Fruit fly (Drosophila melanogaster): ENCODE measurements around the gene Jon99Ci.
"Not testable (repeated sequence)": the region's sequence is repeated elsewhere in the genome, so short reads cannot be mapped to it uniquely, and the experiment has no call there.

Jon99Ci gene

dm6 chr3R:29926089-29926488 lies at the start of gene Jon99Ci:
Gene Jon99Ci (minus strand): TSS chr3R:29926189.
- TF ChIP-seq noc (tag; optimal IDR thresholded peaks at IDR 0.05): peak; percentile 42

dm6 chr3R:29969347-29969746 lies 43.4 kb upstream of the Jon99Ci start, which contains the start of gene TkR99D:
Gene TkR99D (minus strand): TSS chr3R:29969447.
- TF ChIP-seq noc (tag; optimal IDR thresholded peaks at IDR 0.05): no peak

DNA sequence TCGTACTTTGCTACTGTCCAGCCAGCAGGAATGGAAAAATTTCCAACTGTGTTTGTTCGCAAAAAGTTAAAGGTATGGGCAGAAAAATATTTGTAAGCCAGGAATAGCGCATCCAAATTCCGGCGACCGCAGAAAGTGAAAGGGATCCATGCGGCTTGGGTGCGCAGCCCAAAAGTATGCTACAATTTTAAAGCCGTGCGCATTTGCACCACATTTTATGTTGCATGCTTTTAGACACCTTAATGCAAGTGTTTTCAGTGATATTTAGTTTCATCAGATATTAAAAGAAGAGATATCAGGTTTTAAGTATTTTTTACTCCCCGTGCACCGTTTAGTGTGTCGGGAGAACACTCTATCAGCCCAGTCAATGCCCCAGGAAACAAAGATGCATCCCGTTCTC lies 37.1 kb upstream of the Jon99Ci start:
- TF ChIP-seq noc (tag; optimal IDR thresholded peaks at IDR 0.05): no peak

dm6 chr3R:29959329-29959728 lies 33.3 kb upstream of the Jon99Ci start:
- no peak for TF ChIP-seq noc (tag; optimal IDR thresholded peaks at IDR 0.05)

DNA sequence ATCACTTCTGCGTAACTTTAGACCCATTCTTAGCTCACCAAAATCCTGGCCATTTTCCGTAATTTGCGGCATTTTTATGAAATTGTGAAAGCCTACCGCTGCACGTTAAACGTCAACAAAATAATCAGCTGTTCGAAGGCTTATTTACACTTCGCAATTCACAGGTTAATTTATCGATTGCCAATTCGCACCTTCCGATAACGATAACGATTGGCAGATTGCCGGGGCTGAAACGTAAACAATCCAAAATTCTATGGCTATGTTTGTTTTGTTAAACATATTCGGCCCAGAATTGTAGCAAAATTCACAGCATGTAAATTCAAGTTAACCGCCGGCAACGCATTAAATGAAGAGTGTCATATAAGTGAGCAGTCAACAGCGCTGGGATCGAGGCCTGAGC lies 9.8 kb upstream of the Jon99Ci start, which contains the start of the genes eIF2Balpha and Vps13B:
Gene eIF2Balpha (minus strand): TSS at position 133 of the 400 bp plus-strand sequence.
Gene Vps13B (plus strand): TSS at position 223 of the 400 bp plus-strand sequence.
- no peak for TF ChIP-seq noc (tag; optimal IDR thresholded peaks at IDR 0.05)

DNA sequence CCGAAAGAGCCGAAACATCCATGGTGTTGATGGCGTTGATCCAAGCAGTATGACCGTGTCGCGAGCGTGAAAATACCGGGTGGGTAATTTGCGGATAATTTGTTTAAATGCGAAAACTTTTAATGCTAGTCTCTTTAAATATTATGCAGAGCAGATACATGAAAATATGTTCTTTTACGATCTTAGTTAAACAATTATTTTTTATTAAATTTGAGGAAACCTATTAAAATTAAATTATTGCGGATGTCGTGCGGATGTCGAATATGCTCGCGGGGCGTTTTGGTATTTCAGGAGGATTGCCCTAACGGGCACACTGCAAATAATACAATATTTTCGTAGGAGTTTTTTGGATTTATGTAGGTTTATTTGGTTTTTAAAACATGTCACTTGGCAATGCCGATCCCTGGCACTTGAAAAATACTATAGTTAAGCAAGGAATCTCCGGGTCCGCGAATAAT lies 7.0 kb upstream of the Jon99Ci start, which contains the start of the genes Cog7, CG42557 and CG42558:
Gene Cog7 (minus strand): TSS at position 51 of the 458 bp plus-strand sequence.
Gene CG42557 (plus strand): TSS at position 281 of the 458 bp plus-strand sequence.
Gene CG42558 (plus strand): TSS at position 281 of the 458 bp plus-strand sequence.
- TF ChIP-seq noc (tag; optimal IDR thresholded peaks at IDR 0.05): no peak

DNA sequence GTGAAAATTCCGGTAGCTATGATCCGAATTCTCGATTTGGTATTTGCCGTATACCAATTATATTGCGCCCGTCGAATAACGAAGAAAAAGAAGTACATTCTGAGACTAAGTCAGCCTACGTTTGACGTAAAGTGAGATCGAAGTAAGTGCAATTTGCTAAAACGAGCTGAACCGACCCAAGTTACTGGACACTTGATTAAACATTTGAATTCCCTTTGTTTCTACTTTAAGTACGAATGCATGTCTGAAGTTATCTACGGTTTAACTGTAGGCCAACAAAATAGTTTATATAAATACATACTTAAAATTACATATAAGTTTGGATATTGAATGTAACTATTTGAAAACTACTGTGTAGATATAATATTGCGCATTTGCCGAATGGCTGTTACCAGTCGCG lies 4.3 kb upstream of the Jon99Ci start, which contains the start of gene alpha-Man-Ic:
Gene alpha-Man-Ic (minus strand): TSS at position 101 of the 400 bp plus-strand sequence.
- TF ChIP-seq noc (tag; optimal IDR thresholded peaks at IDR 0.05): no peak

- no peak for TF ChIP-seq noc (tag; optimal IDR thresholded peaks at IDR 0.05)
Measured at dm6 chr3R:29926955-29927354, 966 bp upstream of the Jon99Ci start, which contains the start of gene CG15522. Gene CG15522 (plus strand): TSS chr3R:29927255.

- peak; percentile 87 for TF ChIP-seq noc (tag; optimal IDR thresholded peaks at IDR 0.05)
Measured at dm6 chr3R:29924515-29924914, 1.5 kb downstream of the Jon99Ci start, which contains the start of gene Jon99Cii. Gene Jon99Cii (minus strand): TSS chr3R:29924615.

- TF ChIP-seq noc (tag; optimal IDR thresholded peaks at IDR 0.05): not testable (repeated sequence)
Measured at dm6 chr3R:29921916-29922315, 4.1 kb downstream of the Jon99Ci start, which contains the start of gene Jon99Ciii. Gene Jon99Ciii (plus strand): TSS chr3R:29922216.

DNA sequence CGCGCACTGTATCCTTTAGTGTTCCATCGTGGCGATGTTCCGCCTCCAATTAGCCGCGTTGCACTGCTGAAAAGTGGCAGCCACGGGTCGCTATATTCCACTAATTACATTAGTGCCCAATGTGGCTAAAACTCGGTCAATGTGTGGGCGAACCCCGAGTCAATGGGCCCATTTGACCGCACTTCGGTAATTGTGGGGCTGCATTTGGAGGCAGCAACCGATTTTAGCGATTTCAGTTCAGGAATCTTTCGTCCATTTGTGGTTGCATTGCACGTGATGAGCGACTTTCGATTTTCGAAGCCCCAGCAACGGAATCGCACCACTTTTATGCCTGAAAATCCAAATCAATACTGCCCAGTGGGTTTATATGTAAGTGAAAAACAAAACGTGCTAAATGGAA lies 5.8 kb downstream of the Jon99Ci start, which contains the start of gene trp:
Gene trp (minus strand): TSS at position 101 of the 400 bp plus-strand sequence.
- TF ChIP-seq noc (tag; optimal IDR thresholded peaks at IDR 0.05): no peak

DNA sequence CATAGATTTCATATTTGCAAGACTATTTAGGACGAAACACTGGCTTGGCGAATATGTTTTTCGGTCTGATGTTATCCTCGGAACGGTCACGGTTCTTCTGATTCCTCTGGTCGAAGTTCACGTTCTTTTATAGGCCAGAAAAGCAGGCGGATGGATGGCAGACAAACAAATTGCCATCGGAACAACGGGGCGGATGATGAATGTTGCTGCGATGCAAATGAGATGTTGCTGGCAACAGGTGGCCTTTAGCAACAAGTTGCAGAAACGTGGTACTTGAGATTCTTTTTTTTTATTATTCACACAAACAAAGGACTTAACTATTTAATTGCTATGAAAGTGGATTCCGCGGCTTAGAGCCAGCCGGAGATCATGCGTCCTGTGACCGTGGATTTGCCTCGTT lies 11.7 kb downstream of the Jon99Ci start, which contains the start of gene Capa:
Gene Capa (minus strand): TSS at position 101 of the 400 bp plus-strand sequence.
- no peak for TF ChIP-seq noc (tag; optimal IDR thresholded peaks at IDR 0.05)

dm6 chr3R:29907601-29908175 lies 18.3 kb downstream of the Jon99Ci start, which contains the start of gene CG31036:
Gene CG31036 (plus strand): TSS chr3R:29908107.
- TF ChIP-seq noc (tag; optimal IDR thresholded peaks at IDR 0.05): no peak

DNA sequence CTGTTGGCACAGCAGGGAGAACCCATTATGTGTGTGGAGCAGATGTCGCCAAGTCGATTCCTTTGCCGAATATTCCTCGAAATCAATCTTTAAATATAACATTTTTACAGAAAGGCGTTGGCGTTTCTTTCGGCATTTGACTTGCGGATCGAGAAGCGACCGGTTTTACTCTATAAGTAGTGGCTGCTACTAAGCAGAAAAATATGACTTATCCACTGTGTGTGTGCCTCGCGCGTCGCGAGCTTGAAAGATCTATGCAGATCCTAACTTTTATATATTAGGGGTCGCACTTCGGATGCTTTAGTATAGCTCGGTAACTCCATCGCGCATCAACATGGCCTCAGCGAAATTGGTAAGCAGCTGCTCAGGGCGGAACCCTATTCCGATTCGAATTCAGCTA lies 20.8 kb downstream of the Jon99Ci start, which contains the start of gene CG15515:
Gene CG15515 (plus strand): TSS at position 301 of the 400 bp plus-strand sequence.
- no peak for TF ChIP-seq noc (tag; optimal IDR thresholded peaks at IDR 0.05)

DNA sequence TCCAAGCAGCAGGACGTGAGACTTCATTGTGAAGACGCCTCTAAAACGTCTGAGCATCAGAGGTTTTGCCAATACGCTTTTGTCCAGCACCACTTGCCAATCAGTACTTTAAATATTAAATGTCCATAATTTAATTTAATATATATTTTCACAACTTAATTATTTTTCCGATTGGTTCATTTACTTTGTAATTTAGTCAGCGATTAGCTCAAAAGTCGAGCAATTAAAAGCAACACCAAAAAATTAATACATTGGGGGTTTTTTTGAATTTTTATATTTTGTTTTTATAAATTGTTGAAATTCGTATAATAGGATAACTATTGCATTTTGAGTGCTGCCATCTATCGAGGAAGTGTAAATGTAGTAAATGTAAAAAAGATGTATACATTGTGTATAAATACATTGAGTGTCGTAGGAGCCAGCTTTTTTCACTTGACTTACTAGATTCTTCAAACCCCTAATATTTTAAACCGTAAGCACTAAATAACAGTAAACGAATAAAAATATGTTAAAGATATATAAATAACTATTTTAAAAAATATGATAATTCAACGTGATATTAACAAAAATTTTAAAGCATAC lies 22.1 kb downstream of the Jon99Ci start, which contains the start of gene CG15517:
Gene CG15517 (minus strand): TSS at position 51 of the 582 bp plus-strand sequence.
- TF ChIP-seq noc (tag; optimal IDR thresholded peaks at IDR 0.05): no peak

DNA sequence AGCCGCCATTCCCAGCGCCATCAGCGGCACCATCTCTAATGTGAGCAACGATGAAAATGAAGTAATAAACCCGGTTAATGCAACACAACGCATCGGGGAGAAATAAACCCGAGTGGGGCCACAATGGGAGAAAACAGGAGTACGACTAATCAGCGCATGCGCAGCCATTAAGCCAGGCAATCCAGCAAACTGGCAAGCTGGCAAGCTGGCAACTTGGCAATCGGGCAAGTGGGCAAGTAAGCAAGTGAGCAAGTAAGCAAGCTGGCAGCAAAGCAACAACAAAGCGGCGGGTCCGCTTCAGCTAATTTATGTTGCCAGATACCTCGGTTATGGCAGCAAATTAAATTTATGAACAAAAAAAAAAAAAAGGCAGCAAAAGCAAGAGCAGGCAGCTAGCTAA lies 26.4 kb downstream of the Jon99Ci start:
- TF ChIP-seq noc (tag; optimal IDR thresholded peaks at IDR 0.05): no peak

Measured in whole organism, larva.